Worm (Caenorhabditis elegans) whole organism, L3 larva: Measurements from ENCODE around the gene ZK470.4.

Source experiments
- ama-1 ChIP-seq: fragments of 150-350 bp; optimal IDR thresholded peaks from 2 replicates; lab custom pipeline; 2018
- ceh-16 ChIP-seq: sonication (generic microtip); optimal IDR thresholded peaks from 2 replicates; lab custom pipeline; 2017; ENCODE audit warnings: missing biosample characterization, missing genetic modification characterization
- ceh-28 ChIP-seq: fragments of 150-350 bp; optimal IDR thresholded peaks from 2 replicates; lab custom pipeline; 2014; ENCODE audit warnings: missing biosample characterization, missing genetic modification reagents, missing genetic modification characterization
- ceh-82 ChIP-seq: fragments of 150-350 bp; optimal IDR thresholded peaks from 2 replicates; lab custom pipeline; 2014; ENCODE audit warnings: missing biosample characterization, missing genetic modification characterization
- ceh-9 ChIP-seq: sonication (generic microtip); optimal IDR thresholded peaks from 2 replicates; lab custom pipeline; 2018; ENCODE audit warnings: missing biosample characterization, missing genetic modification characterization
- egl-27 ChIP-seq: sonication (generic microtip); optimal IDR thresholded peaks from 4 replicates; lab custom pipeline; 2017; ENCODE audit warnings: missing biosample characterization, missing genetic modification reagents, missing genetic modification characterization
- egl-5 ChIP-seq: fragments of 150-350 bp; optimal IDR thresholded peaks from 2 replicates; lab custom pipeline; 2017; ENCODE audit warnings: missing biosample characterization, missing genetic modification reagents, missing genetic modification characterization, inconsistent platforms
- elt-1 ChIP-seq: fragments of 150-350 bp; optimal IDR thresholded peaks from 2 replicates; lab custom pipeline; 2014; ENCODE audit warnings: missing biosample characterization, missing genetic modification characterization
- elt-2 ChIP-seq: sonication (generic microtip); optimal IDR thresholded peaks from 2 replicates; lab custom pipeline; 2016; ENCODE audit warnings: missing genetic modification reagents, mild to moderate bottlenecking, missing genetic modification characterization, missing compliant biosample characterization
- eor-1 ChIP-seq, 2 experiments: fragments of 150-350 bp; optimal IDR thresholded peaks; 2 replicates each; lab custom pipeline; 2014 to 2018; ENCODE audit warnings: missing biosample characterization in 2 of 2, missing genetic modification characterization in 2 of 2
- fos-1 ChIP-seq: fragments of 150-350 bp; optimal IDR thresholded peaks from 2 replicates; lab custom pipeline; 2014; ENCODE audit warnings: missing biosample characterization, missing genetic modification characterization
- hmg-11 ChIP-seq: sonication (generic microtip); optimal IDR thresholded peaks from 2 replicates; lab custom pipeline; 2016; ENCODE audit warnings: missing genetic modification characterization, missing compliant biosample characterization
- jun-1 ChIP-seq: fragments of 150-350 bp; optimal IDR thresholded peaks from 2 replicates; lab custom pipeline; 2014; ENCODE audit warnings: missing biosample characterization, missing genetic modification reagents, missing genetic modification characterization
- lin-39 ChIP-seq: fragments of 150-350 bp; optimal IDR thresholded peaks from 2 replicates; lab custom pipeline; 2018; ENCODE audit warnings: missing biosample characterization, missing genetic modification reagents, missing genetic modification characterization
- lsy-12 ChIP-seq: sonication (generic microtip); optimal IDR thresholded peaks from 2 replicates; lab custom pipeline; 2016; ENCODE audit warnings: mild to moderate bottlenecking, missing genetic modification characterization, missing compliant biosample characterization
- mml-1 ChIP-seq: fragments of 150-350 bp; sonication (generic microtip); optimal IDR thresholded peaks from 3 replicates; lab custom pipeline; 2014; ENCODE audit warnings: missing biosample characterization, missing genetic modification characterization
- nfya-1 ChIP-seq: sonication (generic microtip); optimal IDR thresholded peaks from 2 replicates; lab custom pipeline; 2017; ENCODE audit warnings: missing genetic modification characterization, mild to moderate bottlenecking, missing compliant biosample characterization, antibody characterized with exemption, moderate library complexity; ENCODE audit not compliant: insufficient read depth
- nhr-11 ChIP-seq: fragments of 150-350 bp; optimal IDR thresholded peaks from 2 replicates; lab custom pipeline; 2014; ENCODE audit warnings: missing biosample characterization, missing genetic modification characterization
- nhr-12 ChIP-seq: fragments of 150-350 bp; optimal IDR thresholded peaks from 2 replicates; lab custom pipeline; 2014; ENCODE audit warnings: missing biosample characterization, missing genetic modification characterization
- nhr-23 ChIP-seq: fragments of 150-350 bp; optimal IDR thresholded peaks from 2 replicates; lab custom pipeline; 2014; ENCODE audit warnings: missing biosample characterization, missing genetic modification reagents, missing genetic modification characterization
- nhr-25 ChIP-seq: sonication (generic microtip); optimal IDR thresholded peaks from 2 replicates; lab custom pipeline; 2017; ENCODE audit warnings: missing biosample characterization, missing genetic modification characterization
- nhr-28 ChIP-seq: fragments of 150-350 bp; optimal IDR thresholded peaks from 2 replicates; lab custom pipeline; 2014; ENCODE audit warnings: missing biosample characterization, missing genetic modification characterization
- nhr-43 ChIP-seq: sonication (generic microtip); optimal IDR thresholded peaks from 2 replicates; lab custom pipeline; 2016; ENCODE audit warnings: mild to moderate bottlenecking, missing genetic modification characterization, missing compliant biosample characterization; ENCODE audit not compliant: poor library complexity, severe bottlenecking
- nhr-77 ChIP-seq: fragments of 150-350 bp; optimal IDR thresholded peaks from 2 replicates; lab custom pipeline; 2014; ENCODE audit warnings: missing biosample characterization, missing genetic modification characterization
- pha-4 ChIP-seq: fragments of 150-350 bp; optimal IDR thresholded peaks from 2 replicates; lab custom pipeline; 2014; ENCODE audit warnings: missing biosample characterization, missing genetic modification reagents, missing genetic modification characterization
- pqm-1 ChIP-seq: fragments of 150-350 bp; optimal IDR thresholded peaks from 2 replicates; lab custom pipeline; 2017; ENCODE audit warnings: missing biosample characterization, missing genetic modification characterization, inconsistent platforms
- sea-2 ChIP-seq: fragments of 150-350 bp; sonication (generic microtip); optimal IDR thresholded peaks from 4 replicates; lab custom pipeline; 2014; ENCODE audit warnings: missing biosample characterization, missing genetic modification reagents, missing genetic modification characterization
- skn-1 ChIP-seq: fragments of 150-350 bp; optimal IDR thresholded peaks from 2 replicates; lab custom pipeline; 2014; ENCODE audit warnings: missing biosample characterization, missing genetic modification characterization
- snpc-4 ChIP-seq: fragments of 150-350 bp; optimal IDR thresholded peaks from 2 replicates; lab custom pipeline; 2014; ENCODE audit warnings: missing biosample characterization, missing genetic modification characterization
- tbx-2 ChIP-seq: sonication (generic microtip); optimal IDR thresholded peaks from 2 replicates; lab custom pipeline; 2016; ENCODE audit warnings: mild to moderate bottlenecking, missing genetic modification characterization, missing compliant biosample characterization
- unc-39 ChIP-seq: sonication (generic microtip); optimal IDR thresholded peaks from 4 replicates; lab custom pipeline; 2017; ENCODE audit warnings: missing biosample characterization, missing genetic modification characterization
- zag-1 ChIP-seq: fragments of 150-350 bp; optimal IDR thresholded peaks from 2 replicates; lab custom pipeline; 2014; ENCODE audit warnings: missing biosample characterization, missing genetic modification characterization
- ztf-11 ChIP-seq: fragments of 150-350 bp; optimal IDR thresholded peaks from 2 replicates; lab custom pipeline; 2014; ENCODE audit warnings: missing biosample characterization, missing genetic modification characterization
- ztf-4 ChIP-seq: fragments of 150-350 bp; optimal IDR thresholded peaks from 2 replicates; lab custom pipeline; 2014; ENCODE audit warnings: missing biosample characterization, missing genetic modification characterization

Gene ZK470.4

DNA sequence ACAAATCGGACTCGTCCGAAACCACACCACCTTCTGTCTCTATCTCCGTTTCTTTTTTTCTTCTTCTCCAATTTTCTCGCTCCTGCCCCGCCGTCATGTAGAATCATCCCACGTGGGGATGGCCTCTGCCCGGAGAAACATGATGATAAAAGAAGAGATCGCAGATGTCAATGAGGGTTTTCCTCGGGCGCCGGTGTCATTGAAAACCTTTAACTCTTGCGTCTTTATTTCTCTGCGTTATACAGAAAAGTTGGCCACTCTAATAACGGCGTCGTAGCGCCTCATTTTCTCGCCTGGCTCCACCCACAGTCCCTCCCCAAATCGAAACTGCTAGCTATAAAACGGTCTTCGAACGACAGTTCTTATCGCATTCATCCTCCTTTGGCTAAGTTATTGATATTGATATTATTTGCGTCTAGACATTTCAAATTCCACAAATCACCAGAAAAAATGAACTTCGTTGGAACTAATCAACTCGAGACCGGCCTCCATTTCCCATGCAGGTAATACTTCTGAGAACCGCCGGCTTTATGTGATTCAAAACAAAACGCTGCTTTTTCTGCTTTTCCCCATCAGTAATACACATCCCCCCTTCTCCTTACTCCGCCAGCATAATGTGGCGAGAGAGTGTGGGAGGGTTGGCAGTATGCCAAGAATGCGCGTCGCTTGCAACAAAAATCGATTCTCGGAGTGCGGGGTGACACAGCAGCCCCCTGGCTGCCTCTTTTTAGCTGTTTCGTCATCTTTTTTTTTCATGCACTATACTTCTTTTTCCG, 5.7 kb upstream of the ZK470.4 start (continued):
- no peak for TF ChIP-seq elt-1 (tag; lab: Kevin White, UChicago)
- TF ChIP-seq nhr-28 (tag; lab: Kevin White, UChicago) = no peak
- TF ChIP-seq ceh-9 = no peak
- no peak for TF ChIP-seq egl-27
- peak; percentile 68 for TF ChIP-seq ceh-28 (tag; lab: Kevin White, UChicago)
- TF ChIP-seq nhr-11 (tag; lab: Kevin White, UChicago) = peak; percentile 61
- TF ChIP-seq sea-2 (GFP tag; lab: Kevin White, UChicago) = peak; percentile 89
- TF ChIP-seq nhr-12 = no peak
- TF ChIP-seq pqm-1 = peak; percentile 27
- peak; percentile 68 for TF ChIP-seq pha-4
- TF ChIP-seq skn-1 = peak; percentile 82
- no peak for TF ChIP-seq ztf-4
- no peak for TF ChIP-seq unc-39 (tag; lab: Kevin White, UChicago)
- no peak for TF ChIP-seq zag-1
- peak; percentile 8 for TF ChIP-seq ceh-82 (tag; lab: Kevin White, UChicago)
- TF ChIP-seq fos-1 (tag; lab: Kevin White, UChicago) = peak; percentile 71
- TF ChIP-seq, all 47 proteins: peak for 23

DNA sequence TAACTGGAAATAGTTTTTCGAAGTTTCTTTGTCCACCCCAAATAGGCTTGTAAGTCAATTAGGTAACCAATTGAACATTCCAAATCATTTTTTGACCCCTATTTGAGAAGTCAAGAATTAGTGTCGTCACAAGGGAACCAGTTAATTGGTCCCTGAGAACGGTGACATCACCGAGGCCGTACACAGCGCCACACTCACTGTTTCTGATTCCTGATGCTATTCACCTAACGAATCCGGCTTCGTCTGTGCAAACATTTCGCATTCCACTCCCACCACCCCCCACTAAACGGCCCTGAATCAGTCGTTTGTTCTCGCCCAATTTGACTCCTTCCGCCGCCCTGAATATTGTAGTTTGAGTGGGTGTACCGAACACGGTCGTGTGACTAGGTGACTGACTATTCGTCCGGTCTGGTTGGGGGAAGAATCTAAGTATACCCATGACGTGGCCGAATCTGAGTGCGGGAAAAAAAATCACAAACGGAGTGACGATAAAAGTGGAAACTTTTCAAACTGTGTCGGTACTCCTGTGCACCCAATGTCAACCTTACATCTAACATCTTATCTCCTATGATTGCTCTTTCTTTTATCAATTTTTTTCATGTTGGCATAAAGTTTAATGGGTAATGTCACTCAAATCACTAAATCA, 4.7 kb upstream of the ZK470.4 start:
- no peak for TF ChIP-seq egl-5 (tag; lab: Kevin White, UChicago)
- peak; percentile 25 for TF ChIP-seq nhr-43
- TF ChIP-seq elt-2 = peak; percentile 79
- peak; percentile 13 for TF ChIP-seq nhr-23 (tag; lab: Kevin White, UChicago)
- TF ChIP-seq tbx-2 (tag; lab: Kevin White, UChicago) = no peak
- peak; percentile 87 for TF ChIP-seq nhr-25 (tag; lab: Kevin White, UChicago)
- peak; percentile 43 for TF ChIP-seq nfya-1 (tag; lab: Kevin White, UChicago)
- TF ChIP-seq eor-1 (tag; optimal IDR thresholded peaks at IDR 0.05; lab: Kevin White, UChicago) = no peak
- TF ChIP-seq jun-1 (tag; lab: Kevin White, UChicago) = peak; percentile 53
- TF ChIP-seq ceh-16 (tag; lab: Kevin White, UChicago) = no peak
- no peak for TF ChIP-seq snpc-4
- TF ChIP-seq pqm-1 = peak; percentile 65
- no peak for TF ChIP-seq sea-2 (GFP tag; lab: Kevin White, UChicago)
- TF ChIP-seq ama-1 (lab: Kevin White, UChicago) = peak; percentile 89
- TF ChIP-seq ztf-11 = no peak
- TF ChIP-seq nhr-77 (tag; lab: Kevin White, UChicago) = no peak

- TF ChIP-seq pha-4 (peak; percentile 3), lsy-12 (tag; lab: Kevin White, UChicago) (peak; percentile 64), nfya-1 (tag; lab: Kevin White, UChicago) (peak; percentile 17), nhr-25 (tag; lab: Kevin White, UChicago) (peak; percentile 64), mml-1 (tag; lab: Kevin White, UChicago) (no peak), zag-1 (no peak), nhr-43 (peak; percentile 72), nhr-28 (tag; lab: Kevin White, UChicago) (no peak), ama-1 (lab: Kevin White, UChicago) (peak; percentile 84), nhr-77 (tag; lab: Kevin White, UChicago) (no peak), nhr-11 (tag; lab: Kevin White, UChicago) (no peak)
Measured at ce11 chrX:4143260-4144018, 3.9 kb upstream of the ZK470.4 start.

DNA sequence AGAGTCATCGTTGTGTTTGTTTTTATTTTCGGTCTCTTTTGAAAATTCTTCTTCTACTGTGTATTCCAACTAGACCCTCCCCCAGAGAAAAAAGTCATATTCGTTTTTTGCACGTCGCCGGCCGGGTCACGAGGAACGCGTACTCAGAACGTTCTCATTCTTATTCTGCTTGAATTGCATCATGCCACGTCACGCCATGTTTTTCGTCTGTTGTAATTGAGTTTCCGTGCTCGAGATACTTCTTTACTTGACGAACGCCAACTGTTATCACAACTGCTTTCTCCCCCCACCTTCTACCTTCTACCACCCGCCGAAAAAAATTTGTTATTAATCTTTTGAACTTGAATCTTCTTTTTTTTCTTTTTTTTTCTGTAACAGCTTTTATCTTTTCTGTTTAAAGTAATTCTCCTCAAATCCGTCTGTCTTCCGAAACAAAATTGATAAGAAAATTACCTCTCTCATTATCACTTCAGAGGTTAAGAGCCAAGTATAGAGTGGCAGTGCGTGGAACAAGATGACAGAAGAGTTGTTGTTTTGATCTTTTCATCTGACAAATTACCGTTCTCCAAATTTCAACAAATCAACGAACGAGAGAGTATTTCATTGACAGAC, 3.2 kb upstream of the ZK470.4 start:
- TF ChIP-seq ceh-16 (tag; lab: Kevin White, UChicago) = no peak
- peak; percentile 42 for TF ChIP-seq ceh-82 (tag; lab: Kevin White, UChicago)
- TF ChIP-seq nhr-11 (tag; lab: Kevin White, UChicago) = peak; percentile 64
- no peak for TF ChIP-seq sea-2 (GFP tag; lab: Kevin White, UChicago)
- peak; percentile 69 for TF ChIP-seq elt-2
- TF ChIP-seq ama-1 (lab: Kevin White, UChicago) = peak; percentile 78
- peak; percentile 1 for TF ChIP-seq nfya-1 (tag; lab: Kevin White, UChicago)
- peak; percentile 10 for TF ChIP-seq hmg-11 (tag; lab: Kevin White, UChicago)
- TF ChIP-seq lin-39 (tag; lab: Kevin White, UChicago) = peak; percentile 74
